Fruit fly (Drosophila melanogaster) whole organism, embryonic: Measurements from ENCODE around the gene Alp9.

Experiments used
- Blimp-1 ChIP-seq: fragments of 200-800 bp; sonication (Bioruptor generic); optimal IDR thresholded peaks from 3 replicates; lab custom pipeline; 2018; ENCODE audit warnings: missing biosample characterization, missing genetic modification characterization, mild to moderate bottlenecking, moderate library complexity, missing genetic modification reagents
- CG10209 ChIP-seq: fragments of 200-800 bp; sonication (Bioruptor generic); optimal IDR thresholded peaks from 3 replicates; lab custom pipeline; 2017; ENCODE audit warnings: missing biosample characterization, mild to moderate bottlenecking, missing genetic modification characterization, missing genetic modification reagents
- CG10565 ChIP-seq: fragments of 200-800 bp; sonication (Bioruptor generic); optimal IDR thresholded peaks from 3 replicates; lab custom pipeline; 2016; ENCODE audit warnings: missing biosample characterization, mild to moderate bottlenecking, missing genetic modification characterization
- CG14667 ChIP-seq: fragments of 200-800 bp; sonication (Bioruptor generic); IDR thresholded peaks from 2 replicates; pipeline ENCODE4 v1.3.6; 2022; ENCODE audit warnings: missing biosample characterization, missing genetic modification characterization
- CG17385 ChIP-seq: fragments of 200-800 bp; sonication (Bioruptor generic); optimal IDR thresholded peaks from 3 replicates; lab custom pipeline; 2018; ENCODE audit warnings: missing biosample characterization, mild to moderate bottlenecking, missing genetic modification characterization
- CG17912 ChIP-seq: fragments of 200-800 bp; sonication (Bioruptor generic); optimal IDR thresholded peaks from 2 replicates; lab custom pipeline; 2018; ENCODE audit warnings: missing biosample characterization, mild to moderate bottlenecking, missing genetic modification characterization
- CG2889 ChIP-seq: fragments of 200-800 bp; sonication (Bioruptor generic); IDR thresholded peaks from 3 replicates; pipeline ENCODE4 v1.3.6; 2022; ENCODE audit warnings: missing biosample characterization, missing genetic modification characterization
- CG3065 ChIP-seq: fragments of 200-800 bp; sonication (Bioruptor generic); optimal IDR thresholded peaks from 2 replicates; lab custom pipeline; 2016; ENCODE audit warnings: missing biosample characterization, missing genetic modification characterization
- CG31365 ChIP-seq: fragments of 200-800 bp; sonication (Bioruptor generic); optimal IDR thresholded peaks from 2 replicates; lab custom pipeline; 2018; ENCODE audit warnings: missing biosample characterization, mild to moderate bottlenecking, missing genetic modification characterization
- CG31441 ChIP-seq: fragments of 200-800 bp; sonication (Bioruptor generic); IDR thresholded peaks from 2 replicates; pipeline ENCODE4 v1.3.6; 2022; ENCODE audit warnings: missing biosample characterization, missing genetic modification characterization
- CG34422 ChIP-seq: fragments of 200-800 bp; sonication (Bioruptor generic); IDR thresholded peaks from 3 replicates; pipeline ENCODE4 v1.3.6; 2022; ENCODE audit warnings: missing biosample characterization, missing genetic modification characterization
- CG3726 ChIP-seq: fragments of 200-800 bp; sonication (Bioruptor generic); IDR thresholded peaks from 3 replicates; pipeline ENCODE4, ENCODE4 v1.3.6; 2022; ENCODE audit warnings: missing biosample characterization, missing genetic modification characterization
- CG3847 ChIP-seq: fragments of 200-800 bp; sonication (Bioruptor generic); IDR thresholded peaks from 2 replicates; pipeline ENCODE4 v1.3.6; 2022; ENCODE audit warnings: missing biosample characterization, missing genetic modification characterization
- CG4404 ChIP-seq: fragments of 200-800 bp; sonication (Bioruptor generic); IDR thresholded peaks from 2 replicates; pipeline ENCODE4 v1.3.6; 2022; ENCODE audit warnings: missing biosample characterization, missing genetic modification characterization
- CG4617 ChIP-seq: fragments of 200-800 bp; sonication (Bioruptor generic); optimal IDR thresholded peaks from 3 replicates; lab custom pipeline; 2016; ENCODE audit warnings: missing biosample characterization, missing genetic modification characterization, borderline replicate concordance
- CG5180 ChIP-seq: fragments of 200-800 bp; sonication (Bioruptor generic); optimal IDR thresholded peaks from 3 replicates; lab custom pipeline; 2017; ENCODE audit warnings: missing biosample characterization, missing genetic modification characterization, mild to moderate bottlenecking, moderate library complexity, missing genetic modification reagents
- CG6791 ChIP-seq: fragments of 200-800 bp; sonication (Bioruptor generic); IDR thresholded peaks from 3 replicates; pipeline ENCODE4 v1.3.6; 2022; ENCODE audit warnings: missing biosample characterization, missing genetic modification characterization; ENCODE audit not compliant: partially characterized antibody
- CG7963 ChIP-seq: fragments of 200-800 bp; sonication (Bioruptor generic); IDR thresholded peaks from 3 replicates; pipeline ENCODE4 v1.3.6; 2022; ENCODE audit warnings: missing biosample characterization, missing genetic modification characterization; ENCODE audit not compliant: partially characterized antibody
- CkIIα-i1 ChIP-seq: fragments of 200-800 bp; sonication (Bioruptor generic); IDR thresholded peaks from 2 replicates; pipeline ENCODE4 v1.3.6; 2022; ENCODE audit warnings: missing biosample characterization, missing genetic modification characterization
- Deaf1 ChIP-seq: fragments of 200-800 bp; optimal IDR thresholded peaks from 3 replicates; lab custom pipeline; 2019; ENCODE audit warnings: missing biosample characterization, mild to moderate bottlenecking, missing genetic modification characterization, moderate library complexity
- Drgx ChIP-seq: fragments of 200-800 bp; sonication (Bioruptor generic); IDR thresholded peaks from 2 replicates; pipeline ENCODE4 v1.3.6; 2022; ENCODE audit warnings: missing biosample characterization, missing genetic modification characterization
- Eip74EF ChIP-seq, 2 experiments: fragments of 200-800 bp in 1 of 2; fragments of >200 bp in 1 of 2; sonication (Bioruptor generic) in 1 of 2; optimal IDR thresholded peaks; 2 replicates each; lab custom pipeline; 2017 to 2019; ENCODE audit warnings: missing biosample characterization in 2 of 2, missing genetic modification characterization in 2 of 2, mild to moderate bottlenecking in 1 of 2, moderate library complexity in 1 of 2
- Elba2 ChIP-seq: fragments of 200-800 bp; sonication (Bioruptor generic); optimal IDR thresholded peaks from 3 replicates; lab custom pipeline; 2016; ENCODE audit warnings: missing biosample characterization, missing genetic modification characterization
- H15 ChIP-seq: fragments of 200-800 bp; sonication (Bioruptor generic); IDR thresholded peaks from 3 replicates; pipeline ENCODE4 v1.3.6; 2022; ENCODE audit warnings: missing biosample characterization, missing genetic modification characterization
- Hsf ChIP-seq: fragments of 200-800 bp; sonication (Bioruptor generic); optimal IDR thresholded peaks from 3 replicates; lab custom pipeline; 2016; ENCODE audit warnings: missing biosample characterization, missing genetic modification characterization
- MTF-1 ChIP-seq: fragments of 200-800 bp; sonication (Bioruptor generic); optimal IDR thresholded peaks from 2 replicates; lab custom pipeline; 2018; ENCODE audit warnings: missing biosample characterization, mild to moderate bottlenecking, missing genetic modification characterization, borderline replicate concordance
- Optix ChIP-seq: fragments of 200-800 bp; sonication (Bioruptor generic); IDR thresholded peaks from 3 replicates; pipeline ENCODE4 v1.3.6; 2022; ENCODE audit warnings: missing biosample characterization, missing genetic modification characterization
- Tbp ChIP-seq: fragments of >200 bp; optimal IDR thresholded peaks from 2 replicates; lab custom pipeline; 2018; ENCODE audit warnings: missing biosample characterization, missing genetic modification characterization
- Trl ChIP-seq, 3 experiments: fragments of >200 bp in 2 of 3; fragments of 200-800 bp in 1 of 3; sonication (Bioruptor generic) in 1 of 3; optimal IDR thresholded peaks; 2 replicates in 1 of 3; 3 replicates in 2 of 3; lab custom pipeline; 2016 to 2017; ENCODE audit warnings: missing biosample characterization in 1 of 3, missing genetic modification characterization in 1 of 3
- aop ChIP-seq: fragments of 200-800 bp; sonication (Bioruptor generic); IDR thresholded peaks from 2 replicates; pipeline ENCODE4 v1.3.6; 2022; ENCODE audit warnings: missing biosample characterization, missing genetic modification characterization
- cg ChIP-seq: fragments of 200-800 bp; sonication (Bioruptor generic); optimal IDR thresholded peaks from 3 replicates; lab custom pipeline; 2019; ENCODE audit warnings: missing biosample characterization, mild to moderate bottlenecking, missing genetic modification characterization, moderate library complexity
- chinmo ChIP-seq: fragments of 200-800 bp; sonication (Bioruptor generic); IDR thresholded peaks from 4 replicates; pipeline ENCODE4 v1.3.6; 2022; ENCODE audit warnings: missing biosample characterization, missing genetic modification characterization; ENCODE audit not compliant: partially characterized antibody
- cwo ChIP-seq: fragments of 200-800 bp; sonication (Bioruptor generic); optimal IDR thresholded peaks from 3 replicates; lab custom pipeline; 2017; ENCODE audit warnings: missing biosample characterization, missing genetic modification characterization, mild to moderate bottlenecking, moderate library complexity, missing genetic modification reagents
- dan ChIP-seq: fragments of 200-800 bp; sonication (Bioruptor generic); IDR thresholded peaks from 2 replicates; pipeline ENCODE4 v1.3.6; 2022; ENCODE audit warnings: missing biosample characterization, missing genetic modification characterization
- ftz-f1 ChIP-seq: fragments of 200-800 bp; sonication (Bioruptor generic); optimal IDR thresholded peaks from 2 replicates; lab custom pipeline; 2016; ENCODE audit warnings: missing biosample characterization, missing genetic modification characterization
- fu2 ChIP-seq: fragments of 200-800 bp; sonication (Bioruptor generic); optimal IDR thresholded peaks from 2 replicates; lab custom pipeline; 2016; ENCODE audit warnings: missing biosample characterization, missing genetic modification characterization
- hb ChIP-seq: fragments of 200-800 bp; sonication (Bioruptor generic); IDR thresholded peaks from 3 replicates; pipeline ENCODE4 v1.3.6; 2022; ENCODE audit warnings: missing biosample characterization, missing genetic modification characterization; ENCODE audit not compliant: partially characterized antibody
- jumu ChIP-seq: fragments of 200-800 bp; sonication (Bioruptor generic); optimal IDR thresholded peaks from 3 replicates; lab custom pipeline; 2016; ENCODE audit warnings: missing biosample characterization, missing genetic modification characterization
- klu ChIP-seq: fragments of 200-800 bp; sonication (Bioruptor generic); IDR thresholded peaks from 2 replicates; pipeline ENCODE4 v1.3.6; 2022; ENCODE audit warnings: missing biosample characterization, missing genetic modification characterization
- kni ChIP-seq: fragments of 200-800 bp; sonication (Bioruptor generic); optimal IDR thresholded peaks from 3 replicates; lab custom pipeline; 2017; ENCODE audit warnings: mild to moderate bottlenecking, missing biosample characterization, missing genetic modification reagents, missing genetic modification characterization
- nau ChIP-seq: fragments of 200-800 bp; sonication (Bioruptor generic); optimal IDR thresholded peaks from 3 replicates; lab custom pipeline; 2017; ENCODE audit warnings: missing biosample characterization, mild to moderate bottlenecking, missing genetic modification characterization, missing genetic modification reagents
- nmo ChIP-seq: fragments of 200-800 bp; sonication (Bioruptor generic); optimal IDR thresholded peaks from 2 replicates; lab custom pipeline; 2018; ENCODE audit warnings: missing biosample characterization, mild to moderate bottlenecking, missing genetic modification characterization, moderate library complexity
- oc ChIP-seq: fragments of 200-800 bp; sonication (Bioruptor generic); optimal IDR thresholded peaks from 2 replicates; lab custom pipeline; 2018; ENCODE audit warnings: missing biosample characterization, mild to moderate bottlenecking, missing genetic modification characterization, moderate library complexity
- pzg ChIP-seq: fragments of 200-800 bp; sonication (Bioruptor generic); optimal IDR thresholded peaks from 3 replicates; lab custom pipeline; 2018; ENCODE audit warnings: missing biosample characterization, mild to moderate bottlenecking, missing genetic modification characterization, moderate library complexity
- rib ChIP-seq: fragments of 200-800 bp; sonication (Bioruptor generic); IDR thresholded peaks from 2 replicates; pipeline ENCODE4 v1.3.6; 2022; ENCODE audit warnings: missing biosample characterization, missing genetic modification characterization
- sd ChIP-seq: fragments of 200-800 bp; sonication (Bioruptor generic); optimal IDR thresholded peaks from 3 replicates; lab custom pipeline; 2018; ENCODE audit warnings: missing biosample characterization, mild to moderate bottlenecking, missing genetic modification characterization, moderate library complexity
- vvl ChIP-seq: fragments of 200-800 bp; sonication (Bioruptor generic); IDR thresholded peaks from 2 replicates; pipeline ENCODE4 v1.3.6; 2022; ENCODE audit warnings: missing biosample characterization, missing genetic modification characterization
- wor ChIP-seq: fragments of 200-800 bp; sonication (Bioruptor generic); IDR thresholded peaks from 2 replicates; pipeline ENCODE4 v1.3.6; 2022; ENCODE audit warnings: missing biosample characterization, missing genetic modification characterization
- zf30C ChIP-seq: fragments of 200-800 bp; sonication (Bioruptor generic); optimal IDR thresholded peaks from 3 replicates; lab custom pipeline; 2018; ENCODE audit warnings: missing biosample characterization, mild to moderate bottlenecking, missing genetic modification characterization

Alp9 gene

DNA sequence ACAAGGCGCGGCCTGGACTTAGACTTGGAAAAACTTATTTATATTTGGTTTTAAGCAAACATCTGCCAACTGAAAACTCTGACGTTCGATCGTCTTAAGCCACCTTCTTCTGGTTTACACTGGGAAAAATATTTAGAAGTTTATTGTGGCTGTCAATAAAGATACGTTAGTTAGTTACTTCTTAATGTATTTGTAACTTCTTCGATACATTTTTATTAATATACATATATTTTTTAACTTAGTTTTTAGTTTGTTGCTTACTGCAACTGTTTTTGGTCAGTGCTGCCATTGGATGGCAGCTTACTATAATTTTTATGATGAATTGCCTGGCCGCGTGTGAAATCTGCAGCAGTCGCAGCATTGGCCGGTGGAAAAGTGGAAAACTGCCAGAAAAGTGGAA lies 14.2 kb downstream of the Alp9 start (continued):
- TF ChIP-seq Drgx (0 out of 2 replicates have a peak, but pooled peaks have one; percentile 20), fu2 (no peak), wor (GFP tag; lab: Robert Waterston, UW) (no peak), CG17385 (GFP tag; lab: Kevin White, UChicago) (peak; percentile 6), CG2889 (GFP tag; lab: Robert Waterston, UW) (0 out of 3 replicates have a peak, but pooled peaks have one; percentile 15), Optix (GFP tag; lab: Robert Waterston, UW) (no peak), dan (no peak), CG4404 (GFP tag; lab: Robert Waterston, UW) (no peak), CG14667 (GFP tag; lab: Robert Waterston, UW) (no peak), CG17912 (GFP tag; lab: Kevin White, UChicago) (no peak), CG4617 (no peak), zf30C (GFP tag; lab: Kevin White, UChicago) (no peak), jumu (GFP tag; lab: Kevin White, UChicago) (no peak), CG34422 (GFP tag; lab: Robert Waterston, UW) (0 out of 3 replicates have a peak, but pooled peaks have one; percentile 22)

- no peak for TF ChIP-seq kni
- no peak for TF ChIP-seq CkIIα-i1
- TF ChIP-seq nau: no peak
- TF ChIP-seq rib (GFP tag; lab: Robert Waterston, UW): peak; percentile 36; the same call in 1 of the 2 replicates
- no peak for TF ChIP-seq H15 (GFP tag; lab: Robert Waterston, UW)
- TF ChIP-seq Eip74EF (GFP tag; optimal IDR thresholded peaks at IDR 0.05; lab: Kevin White, UChicago): peak in 1 of 2 experiments; percentile 84
- TF ChIP-seq oc: peak; percentile 13
- TF ChIP-seq CG10209: no peak
- no peak for TF ChIP-seq CG4404 (GFP tag; lab: Robert Waterston, UW)
- TF ChIP-seq cwo (GFP tag; lab: Kevin White, UChicago): no peak
- TF ChIP-seq cg (GFP tag; lab: Kevin White, UChicago): peak; percentile 37
- peak; percentile 8 for TF ChIP-seq ftz-f1
- peak; percentile 58; the same call in 1 of the 4 replicates for TF ChIP-seq chinmo (GFP tag; lab: Robert Waterston, UW)
- TF ChIP-seq Blimp-1: peak; percentile 16
- no peak for TF ChIP-seq Hsf (GFP tag; lab: Kevin White, UChicago)
- TF ChIP-seq klu (GFP tag; lab: Robert Waterston, UW): no peak
- peak; percentile 15; the same call in 1 of the 2 replicates for TF ChIP-seq vvl
- TF ChIP-seq aop (GFP tag; lab: Robert Waterston, UW): peak; percentile 66; the same call in 1 of the 2 replicates
- peak; percentile 49 for TF ChIP-seq sd (tag; lab: Kevin White, UChicago)
- TF ChIP-seq Deaf1 (tag; lab: Kevin White, UChicago): peak; percentile 33
- peak; percentile 5 to 49 for TF ChIP-seq Trl (optimal IDR thresholded peaks at IDR 0.05; lab: Kevin White, UChicago)
- no peak for TF ChIP-seq Trl (GFP tag; optimal IDR thresholded peaks at IDR 0.05; lab: Kevin White, UChicago)
Observed at dm6 chr3L:5610582-5610981, 15.2 kb downstream of the Alp9 start.

DNA sequence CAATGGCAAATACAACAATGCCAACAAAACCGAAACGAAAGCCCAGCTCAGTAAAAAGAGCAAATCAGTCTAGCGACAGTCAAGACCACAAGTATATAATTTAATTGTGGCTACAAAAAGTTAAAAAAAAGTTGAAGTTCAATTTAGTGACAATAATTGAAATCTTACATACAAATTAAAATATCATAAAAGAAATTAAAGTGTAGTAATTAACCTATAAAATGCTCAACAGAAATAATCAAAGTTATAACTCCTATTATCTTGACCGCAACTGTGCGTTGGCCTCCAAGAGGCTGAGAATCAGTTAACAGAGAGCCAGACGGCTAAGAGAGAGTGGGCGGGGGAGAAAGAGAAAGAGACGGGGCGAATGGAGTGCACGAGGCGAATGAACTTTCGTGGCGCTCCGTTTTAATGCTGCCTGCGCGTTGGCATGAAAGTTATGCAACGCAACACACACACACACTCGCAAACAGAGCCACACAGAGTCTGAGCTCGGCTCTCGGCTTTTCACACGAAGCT lies 16.4 kb downstream of the Alp9 start:
- peak; percentile 3 for TF ChIP-seq CG10565 (GFP tag; lab: Kevin White, UChicago)
- peak; percentile 32 for TF ChIP-seq CG31365
- TF ChIP-seq CG3726 (GFP tag; lab: Robert Waterston, UW): no peak
- no peak for TF ChIP-seq CG6791 (GFP tag; lab: Robert Waterston, UW)
- TF ChIP-seq CG7963 (GFP tag; lab: Robert Waterston, UW): no peak
- no peak for TF ChIP-seq hb (GFP tag; lab: Robert Waterston, UW)
- peak; percentile 88 for TF ChIP-seq nmo
- TF ChIP-seq CG3847 (GFP tag; lab: Robert Waterston, UW): peak; percentile 47
- TF ChIP-seq pzg (GFP tag; lab: Kevin White, UChicago): no peak
- peak; percentile 43 for TF ChIP-seq MTF-1 (GFP tag; lab: Kevin White, UChicago)
- TF ChIP-seq CG5180 (GFP tag; lab: Kevin White, UChicago): peak; percentile 69
- peak; percentile 46 for TF ChIP-seq CG3065 (GFP tag; lab: Kevin White, UChicago)
- peak; percentile 95 for TF ChIP-seq CG31441
- TF ChIP-seq Elba2: no peak
- TF ChIP-seq Tbp (GFP tag; lab: Kevin White, UChicago): no peak
